Worm (Caenorhabditis elegans) whole organism, L4/young adult: ENCODE measurements around the gene K10C8.4.

ENCODE experiments used
- W03F9.2 ChIP-seq: fragments of 150-350 bp; optimal IDR thresholded peaks from 2 replicates; lab custom pipeline; 2014; ENCODE audit warnings: missing biosample characterization, missing genetic modification characterization
- dao-5 ChIP-seq: sonication (generic microtip); optimal IDR thresholded peaks from 2 replicates; lab custom pipeline; 2016; ENCODE audit warnings: missing genotype, missing genetic modification characterization, moderate library complexity, missing compliant biosample characterization
- him-1 ChIP-seq: sonication (generic microtip); optimal IDR thresholded peaks from 2 replicates; lab custom pipeline; 2016; ENCODE audit warnings: missing genotype, missing genetic modification reagents, missing genetic modification characterization, missing compliant biosample characterization

Gene K10C8.4

DNA sequence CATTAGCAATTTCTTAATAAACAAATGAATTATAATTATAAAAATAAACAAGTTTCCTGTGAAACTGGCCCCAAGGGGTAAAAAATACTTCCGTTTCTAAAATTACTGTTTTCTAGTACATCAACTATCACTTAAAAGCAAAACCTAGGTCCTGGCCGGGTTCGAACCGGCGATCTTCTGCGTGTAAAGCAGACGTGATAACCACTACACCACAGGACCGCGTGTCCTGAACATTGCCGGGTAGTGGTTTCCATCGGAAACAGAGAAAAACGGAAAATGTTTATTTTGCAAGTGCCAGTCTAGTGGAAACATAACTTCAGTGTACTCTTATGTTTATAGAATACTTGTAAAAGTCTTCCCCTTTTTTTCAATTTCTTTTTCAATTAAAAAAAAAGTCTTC is 12.9 kb upstream of the K10C8.4 start:
- TF ChIP-seq dao-5 (tag; lab: Kevin White, UChicago) (no peak), him-1 (tag; lab: Kevin White, UChicago) (no peak), W03F9.2 (tag; lab: Kevin White, UChicago) (no peak)

DNA sequence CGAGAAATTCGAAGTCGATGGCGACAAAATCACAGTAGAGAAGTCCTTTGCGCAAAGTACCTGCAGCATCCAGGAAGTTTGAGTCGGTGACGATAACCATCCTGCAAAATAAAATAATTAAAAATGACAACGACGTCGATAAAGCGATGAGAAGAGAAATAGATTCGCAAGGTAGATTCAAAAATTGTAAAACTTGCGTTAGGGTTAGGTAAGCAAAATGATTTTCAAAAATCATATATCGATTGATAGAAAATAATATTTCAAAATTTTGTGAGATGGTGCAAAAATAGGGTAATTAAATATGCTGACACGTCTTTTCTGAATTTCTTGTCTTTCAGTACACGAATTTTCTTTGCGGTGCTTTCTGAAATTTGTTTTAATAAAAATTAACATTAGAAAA is 913 bp upstream of the K10C8.4 start, which contains the start of gene parn-1:
Gene parn-1 (minus strand): TSS at position 101 of the 400 bp plus-strand sequence.
- TF ChIP-seq him-1 (tag; lab: Kevin White, UChicago) (no peak), W03F9.2 (tag; lab: Kevin White, UChicago) (no peak), dao-5 (tag; lab: Kevin White, UChicago) (no peak)

DNA sequence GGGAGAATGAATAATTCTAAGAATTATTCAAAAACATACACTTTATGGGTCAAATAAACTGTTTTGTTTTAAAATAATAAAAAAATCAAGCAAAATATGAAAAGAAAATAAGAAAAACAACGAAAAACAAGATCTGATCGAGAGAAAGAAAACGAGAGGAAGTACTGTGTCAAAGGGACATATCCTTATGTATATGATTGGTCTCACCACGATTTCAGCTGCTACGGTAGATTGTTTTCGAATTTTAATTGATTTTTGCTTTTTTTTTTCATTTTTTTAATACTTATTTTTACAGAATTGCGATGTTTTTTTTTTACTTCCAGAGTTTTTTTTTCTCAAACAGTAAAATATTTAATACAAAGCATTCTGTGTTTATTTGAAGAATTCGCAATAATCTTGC is 722 bp downstream of the K10C8.4 start:
- no peak for TF ChIP-seq dao-5 (tag; lab: Kevin White, UChicago)
- TF ChIP-seq W03F9.2 (tag; lab: Kevin White, UChicago): peak; percentile 62

DNA sequence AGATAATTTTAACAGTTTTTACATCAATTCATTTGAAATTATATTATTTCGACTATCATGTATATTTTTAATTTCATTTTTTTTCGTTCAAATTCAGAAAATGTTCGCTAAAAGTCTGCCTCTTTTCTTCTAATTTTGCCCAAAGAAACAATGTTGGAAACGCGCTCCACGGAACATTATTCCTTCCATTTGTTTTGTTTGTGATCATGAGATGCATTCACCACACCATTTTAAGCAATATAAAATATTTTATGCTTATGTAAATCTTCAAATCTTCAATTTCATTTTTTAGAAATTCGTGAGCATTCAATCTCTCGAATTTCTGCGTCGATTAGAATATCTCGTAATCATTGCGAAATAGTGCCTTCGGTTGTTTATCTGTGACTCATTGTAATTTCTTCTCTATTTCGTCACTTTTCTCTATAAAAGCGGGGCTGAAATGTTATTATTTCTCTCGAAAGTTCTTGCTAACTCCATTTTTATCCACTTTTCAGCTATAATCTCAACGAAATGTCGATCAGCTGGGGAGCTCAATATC is 1.4 kb downstream of the K10C8.4 start, which contains the start of gene istr-1:
Gene istr-1 (plus strand): TSS at position 495 of the 538 bp plus-strand sequence.
- TF ChIP-seq W03F9.2 (tag; lab: Kevin White, UChicago): no peak
- no peak for TF ChIP-seq dao-5 (tag; lab: Kevin White, UChicago)
- no peak for TF ChIP-seq him-1 (tag; lab: Kevin White, UChicago)

DNA sequence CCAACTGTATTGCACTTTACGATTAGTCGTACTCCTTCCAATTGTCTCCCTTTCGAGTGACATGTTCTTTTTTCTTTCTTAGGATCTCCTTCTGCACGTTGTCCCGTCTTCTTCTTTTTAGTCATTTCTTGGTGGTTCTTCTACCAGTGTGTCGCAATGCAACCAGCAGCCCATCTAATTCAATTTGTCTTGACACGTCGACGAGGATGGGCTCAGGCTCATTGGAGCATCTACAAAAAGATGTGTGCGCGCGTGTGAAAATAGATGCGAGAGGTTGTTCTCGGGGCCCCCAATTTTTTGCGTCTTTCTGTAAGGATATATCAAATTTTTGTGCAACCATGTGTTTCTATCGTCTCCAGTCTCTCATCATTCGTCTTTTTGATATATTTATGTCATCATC is 5.5 kb downstream of the K10C8.4 start:
- TF ChIP-seq dao-5 (tag; lab: Kevin White, UChicago) (no peak), him-1 (tag; lab: Kevin White, UChicago) (no peak), W03F9.2 (tag; lab: Kevin White, UChicago) (no peak)

DNA sequence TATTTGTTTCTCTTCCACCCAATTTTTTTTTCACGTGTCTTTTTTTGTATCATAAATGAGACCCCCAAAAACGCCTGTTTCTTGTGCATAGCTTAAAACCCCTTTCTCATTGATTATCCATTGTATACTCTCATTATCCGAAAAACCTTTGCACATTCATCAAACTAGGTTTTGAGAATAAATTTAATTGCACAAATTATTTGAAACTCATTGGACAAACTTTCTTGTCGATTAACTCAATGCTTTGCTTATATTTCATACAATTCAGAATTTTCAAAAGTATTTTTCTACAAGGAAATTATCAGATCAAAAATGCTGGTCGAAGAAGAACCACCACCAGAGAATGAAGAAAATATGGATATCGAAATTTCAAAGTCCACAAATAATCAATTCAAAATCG is 8.0 kb downstream of the K10C8.4 start, which contains the start of gene R11D1.1:
Gene R11D1.1 (plus strand): TSS at position 301 of the 400 bp plus-strand sequence.
- no peak for TF ChIP-seq W03F9.2 (tag; lab: Kevin White, UChicago)
- TF ChIP-seq him-1 (tag; lab: Kevin White, UChicago): no peak
- TF ChIP-seq dao-5 (tag; lab: Kevin White, UChicago): no peak

DNA sequence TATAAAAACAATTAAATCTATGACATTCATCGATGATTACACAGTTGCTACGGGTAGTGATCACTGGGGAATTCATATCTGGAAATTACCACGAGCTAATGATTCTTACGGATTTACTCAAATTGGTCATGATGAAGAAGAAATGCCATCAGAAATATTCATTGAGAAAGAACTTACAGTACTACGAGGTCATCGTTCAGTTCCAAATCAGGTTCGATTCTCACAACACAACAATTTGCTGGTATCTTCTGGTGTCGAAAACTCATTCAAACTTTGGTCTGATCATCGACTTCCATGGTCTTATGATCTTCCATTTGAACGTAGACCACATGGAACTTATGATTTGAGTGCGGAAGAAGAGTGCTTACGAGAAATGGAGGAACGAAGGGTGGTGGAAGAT is 10.4 kb downstream of the K10C8.4 start:
- TF ChIP-seq W03F9.2 (tag; lab: Kevin White, UChicago): no peak
- no peak for TF ChIP-seq dao-5 (tag; lab: Kevin White, UChicago)
- TF ChIP-seq him-1 (tag; lab: Kevin White, UChicago): no peak

DNA sequence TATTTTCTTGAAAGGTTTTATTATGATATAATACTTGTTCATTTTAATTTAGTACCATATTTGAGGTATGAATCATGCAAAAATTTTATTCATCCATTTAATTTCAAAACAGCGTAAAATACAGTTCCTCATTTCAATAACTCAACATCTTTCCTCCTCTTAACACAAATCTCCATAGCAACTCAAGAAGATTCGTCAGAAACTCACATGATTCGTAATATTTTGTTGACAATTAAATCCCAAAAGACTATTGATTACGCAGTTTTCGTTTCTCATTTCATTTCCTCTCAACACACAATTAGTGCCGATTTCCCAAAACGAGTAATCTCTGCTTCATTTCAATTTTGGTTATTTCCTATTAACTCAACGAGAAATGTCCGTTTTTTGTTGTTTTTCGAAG is 12.2 kb downstream of the K10C8.4 start, which contains the start of gene R11D1.2:
Gene R11D1.2 (plus strand): TSS at position 301 of the 400 bp plus-strand sequence.
- TF ChIP-seq him-1 (tag; lab: Kevin White, UChicago): no peak

DNA sequence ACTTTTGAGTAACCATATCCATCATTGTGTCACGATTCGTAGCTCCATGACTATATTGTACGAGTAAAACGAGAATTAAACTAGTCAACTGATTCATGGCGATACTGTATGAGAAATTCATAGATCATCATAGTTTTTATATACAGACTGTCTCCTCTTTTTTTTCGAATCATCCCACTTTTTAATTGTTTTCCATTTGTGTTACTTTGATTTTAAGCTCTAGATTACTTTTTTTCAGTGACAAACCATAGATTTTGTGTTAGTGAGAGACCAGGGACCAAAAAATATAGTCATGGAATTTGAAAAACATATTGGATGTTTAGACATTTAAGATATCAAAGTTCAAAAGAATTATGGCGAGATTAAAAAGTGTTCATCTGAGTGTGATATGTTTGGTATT is 15.9 kb downstream of the K10C8.4 start, which contains the start of gene R11D1.3:
Gene R11D1.3 (minus strand): TSS at position 101 of the 400 bp plus-strand sequence.
- no peak for TF ChIP-seq him-1 (tag; lab: Kevin White, UChicago)
- no peak for TF ChIP-seq dao-5 (tag; lab: Kevin White, UChicago)
- no peak for TF ChIP-seq W03F9.2 (tag; lab: Kevin White, UChicago)

DNA sequence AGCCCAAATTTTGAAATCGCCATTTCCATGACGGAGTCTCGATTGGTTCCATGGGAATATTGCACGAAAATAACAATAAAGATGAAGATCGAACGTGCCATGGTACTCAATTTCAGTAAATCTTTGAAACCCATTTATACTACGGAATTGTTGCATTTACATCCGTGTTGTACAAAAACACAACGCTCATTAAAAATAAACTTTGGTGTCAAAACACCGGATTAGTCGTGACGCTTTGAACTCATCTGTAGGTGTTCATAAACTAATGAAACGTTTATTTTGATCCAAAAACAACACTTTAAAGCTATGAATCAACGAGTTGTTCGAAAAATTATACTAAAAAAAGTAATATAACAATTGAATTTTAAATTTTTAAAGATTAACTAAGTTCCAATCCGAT is 18.1 kb downstream of the K10C8.4 start, which contains the start of gene R11D1.4:
Gene R11D1.4 (minus strand): TSS at position 101 of the 400 bp plus-strand sequence.
- TF ChIP-seq dao-5 (tag; lab: Kevin White, UChicago): no peak
- no peak for TF ChIP-seq him-1 (tag; lab: Kevin White, UChicago)
- no peak for TF ChIP-seq W03F9.2 (tag; lab: Kevin White, UChicago)

DNA sequence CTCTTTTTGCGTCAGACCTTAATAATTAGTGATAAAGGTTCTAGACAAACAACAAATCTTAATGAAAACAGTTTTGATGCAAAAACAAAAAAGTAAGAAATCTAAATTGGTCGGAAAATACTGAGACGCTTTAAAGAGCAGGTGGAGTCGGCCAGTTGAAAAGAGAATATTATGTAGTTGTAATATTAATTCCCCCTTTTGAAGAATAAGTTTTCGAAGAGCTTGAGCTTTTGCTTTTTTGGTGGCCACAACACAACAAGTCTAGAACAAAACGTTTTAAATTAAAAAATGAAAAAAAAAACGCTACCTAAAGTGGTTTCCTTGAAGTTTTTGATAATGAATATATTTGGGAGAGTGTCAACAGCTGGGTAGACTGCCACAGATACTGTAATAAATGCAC is 20.4 kb downstream of the K10C8.4 start, which contains the start of gene str-178:
Gene str-178 (minus strand): TSS at position 101 of the 400 bp plus-strand sequence.
- TF ChIP-seq dao-5 (tag; lab: Kevin White, UChicago): no peak
- no peak for TF ChIP-seq W03F9.2 (tag; lab: Kevin White, UChicago)
- no peak for TF ChIP-seq him-1 (tag; lab: Kevin White, UChicago)

DNA sequence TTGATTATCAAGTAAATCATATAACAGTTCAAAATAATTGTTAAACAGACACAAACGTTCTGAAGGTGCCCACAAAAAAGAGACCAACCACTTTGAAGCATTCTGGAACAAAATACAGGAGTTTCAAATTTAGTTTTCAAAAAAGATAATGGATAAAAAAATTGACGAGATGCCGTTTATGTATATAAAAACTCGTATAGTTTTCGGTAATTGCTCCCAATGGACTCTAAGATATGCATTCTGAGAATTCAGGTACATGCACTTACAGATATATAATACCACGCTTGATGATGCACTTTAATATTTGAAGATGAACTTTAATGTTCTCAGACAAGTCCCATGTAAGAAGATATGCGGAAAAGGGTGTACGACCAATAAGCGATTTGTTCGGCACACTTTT is 22.6 kb downstream of the K10C8.4 start, which contains the start of gene str-181:
Gene str-181 (minus strand): TSS at position 101 of the 400 bp plus-strand sequence.
- no peak for TF ChIP-seq dao-5 (tag; lab: Kevin White, UChicago)
- TF ChIP-seq W03F9.2 (tag; lab: Kevin White, UChicago): no peak
- TF ChIP-seq him-1 (tag; lab: Kevin White, UChicago): no peak

DNA sequence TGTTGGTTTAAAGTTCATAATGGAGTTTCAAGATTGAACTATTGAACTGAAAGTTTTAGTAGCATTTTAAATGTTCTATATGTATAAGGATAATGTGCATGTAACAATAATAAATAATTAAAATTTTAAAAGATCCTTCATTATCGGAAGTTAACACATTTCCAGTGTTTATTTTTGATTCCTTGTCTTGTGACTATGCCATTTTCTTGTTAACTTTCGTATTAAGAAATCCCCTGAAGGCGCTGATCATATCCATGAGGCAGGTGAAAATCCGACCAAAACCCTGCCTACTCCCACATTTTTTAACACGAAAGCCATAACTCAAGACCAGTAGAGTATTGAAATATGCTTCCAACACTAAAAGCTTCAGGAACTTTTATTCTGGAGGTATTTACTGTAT is 23.6 kb downstream of the K10C8.4 start, which contains the start of gene R11D1.7:
Gene R11D1.7 (plus strand): TSS at position 301 of the 400 bp plus-strand sequence.
- no peak for TF ChIP-seq dao-5 (tag; lab: Kevin White, UChicago)
- no peak for TF ChIP-seq W03F9.2 (tag; lab: Kevin White, UChicago)
- TF ChIP-seq him-1 (tag; lab: Kevin White, UChicago): no peak

DNA sequence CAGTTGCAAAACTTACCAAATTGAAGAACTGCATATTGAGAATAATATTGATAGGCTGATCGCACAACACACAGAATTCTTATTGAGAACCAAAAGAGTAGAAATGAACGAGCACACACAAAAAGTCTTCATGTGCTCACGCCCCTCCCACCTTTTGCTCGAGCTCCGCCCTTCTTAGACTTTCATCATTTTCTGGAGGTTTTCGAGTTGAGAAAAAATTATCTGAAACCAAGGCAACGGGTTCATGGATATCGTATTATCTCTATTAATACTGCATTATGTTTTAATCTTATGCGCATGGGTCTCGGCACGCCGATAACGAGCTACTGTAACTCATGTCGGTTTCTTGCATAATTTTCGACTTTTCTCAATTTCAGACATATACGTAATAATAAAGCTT is 29.8 kb downstream of the K10C8.4 start, which contains the start of gene R11D1.12:
Gene R11D1.12 (minus strand): TSS at position 101 of the 400 bp plus-strand sequence.
- no peak for TF ChIP-seq dao-5 (tag; lab: Kevin White, UChicago)
